Worm (Caenorhabditis elegans): ENCODE data around the gene spp-29.

DNA sequence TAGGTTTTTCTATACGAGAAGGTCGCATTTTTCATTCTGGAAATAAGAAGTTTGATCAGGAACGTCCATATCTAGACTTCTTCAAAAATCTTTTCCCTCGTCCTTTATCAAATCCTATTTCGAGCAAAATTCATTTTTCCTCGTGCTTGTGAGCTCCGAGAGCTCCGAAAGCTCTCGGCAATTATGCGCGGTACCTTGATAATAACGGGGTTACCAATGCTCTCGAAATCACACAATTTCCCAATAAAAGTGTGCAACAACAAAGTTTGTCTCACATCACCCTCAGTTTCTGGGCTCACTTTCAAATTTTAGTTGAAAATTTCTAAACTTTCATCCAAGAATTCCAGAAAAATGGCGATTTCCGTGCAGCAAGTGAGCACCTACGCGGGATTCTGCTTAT, 28.1 kb downstream of the spp-29 start, which contains the start of gene str-89:
- TF ChIP-seq nhr-67 (tag; optimal IDR thresholded peaks at IDR 0.05) (no peak), unc-62 (GFP tag; optimal IDR thresholded peaks at IDR 0.05) (no peak), unc-39 (tag; optimal IDR thresholded peaks at IDR 0.05) (no peak), nhr-237 (tag; optimal IDR thresholded peaks at IDR 0.05) (no peak)
